Worm (Caenorhabditis elegans) whole organism, dauer: ENCODE data around the gene Y54F10AM.11.

Source experiments
- unc-62 ChIP-seq: sonication (generic microtip); optimal IDR thresholded peaks from 2 replicates; lab custom pipeline; 2017; ENCODE audit warnings: missing biosample characterization, missing genetic modification reagents, missing genetic modification characterization

The Y54F10AM.11 gene

ce11 chrIII:2561410-2561809 is 2.4 kb downstream of the Y54F10AM.11 start, which contains the start of gene nhr-239:
Gene nhr-239, plus strand, starts transcription at chrIII:2561710.
- TF ChIP-seq unc-62 (GFP tag; lab: Kevin White, UChicago): no peak

ce11 chrIII:2560763-2561162 is 3.0 kb downstream of the Y54F10AM.11 start:
- TF ChIP-seq unc-62 (GFP tag; lab: Kevin White, UChicago): no peak

- TF ChIP-seq unc-62 (GFP tag; lab: Kevin White, UChicago): no peak
These were observed 10.2 kb downstream of the Y54F10AM.11 start for ce11 chrIII:2553579-2553978.

ce11 chrIII:2552382-2552781 is 11.4 kb downstream of the Y54F10AM.11 start:
- TF ChIP-seq unc-62 (GFP tag; lab: Kevin White, UChicago): no peak

- TF ChIP-seq unc-62 (GFP tag; lab: Kevin White, UChicago): no peak
These were observed 11.8 kb downstream of the Y54F10AM.11 start for ce11 chrIII:2551981-2552380.

ce11 chrIII:2549620-2550019 is 14.2 kb downstream of the Y54F10AM.11 start, which contains the start of gene feh-1:
Gene feh-1, plus strand, starts transcription at chrIII:2549920.
- no peak for TF ChIP-seq unc-62 (GFP tag; lab: Kevin White, UChicago)

ce11 chrIII:2546298-2546697 is 17.5 kb downstream of the Y54F10AM.11 start:
- TF ChIP-seq unc-62 (GFP tag; lab: Kevin White, UChicago): no peak

ce11 chrIII:2540520-2540919 is 23.3 kb downstream of the Y54F10AM.11 start:
- no peak for TF ChIP-seq unc-62 (GFP tag; lab: Kevin White, UChicago)

- no peak for TF ChIP-seq unc-62 (GFP tag; lab: Kevin White, UChicago)
These were observed 28.7 kb downstream of the Y54F10AM.11 start for ce11 chrIII:2535122-2535521.

- no peak for TF ChIP-seq unc-62 (GFP tag; lab: Kevin White, UChicago)
These were observed 31.1 kb downstream of the Y54F10AM.11 start for ce11 chrIII:2532716-2533115.

- TF ChIP-seq unc-62 (GFP tag; lab: Kevin White, UChicago): no peak
These were observed 33.5 kb downstream of the Y54F10AM.11 start, which contains the start of gene cone-1 for ce11 chrIII:2530313-2530712. Gene cone-1, plus strand, starts transcription at chrIII:2530613.

- no peak for TF ChIP-seq unc-62 (GFP tag; lab: Kevin White, UChicago)
These were observed 35.1 kb downstream of the Y54F10AM.11 start, which contains the start of the genes Y54F10AM.15, rbc-2 and ndua-8 for ce11 chrIII:2528621-2529113. Gene Y54F10AM.15, minus strand, starts transcription at chrIII:2528679. Gene rbc-2, minus strand, starts transcription at chrIII:2528689. Gene ndua-8, plus strand, starts transcription at chrIII:2529063.

ce11 chrIII:2515461-2515860 is 48.3 kb downstream of the Y54F10AM.11 start:
- no peak for TF ChIP-seq unc-62 (GFP tag; lab: Kevin White, UChicago)
